Worm (Caenorhabditis elegans): ENCODE results near the gene sulp-3.
A peak's percentile ranks its signal among the peaks of the same experiment; 100 is the strongest.

Gene sulp-3

DNA sequence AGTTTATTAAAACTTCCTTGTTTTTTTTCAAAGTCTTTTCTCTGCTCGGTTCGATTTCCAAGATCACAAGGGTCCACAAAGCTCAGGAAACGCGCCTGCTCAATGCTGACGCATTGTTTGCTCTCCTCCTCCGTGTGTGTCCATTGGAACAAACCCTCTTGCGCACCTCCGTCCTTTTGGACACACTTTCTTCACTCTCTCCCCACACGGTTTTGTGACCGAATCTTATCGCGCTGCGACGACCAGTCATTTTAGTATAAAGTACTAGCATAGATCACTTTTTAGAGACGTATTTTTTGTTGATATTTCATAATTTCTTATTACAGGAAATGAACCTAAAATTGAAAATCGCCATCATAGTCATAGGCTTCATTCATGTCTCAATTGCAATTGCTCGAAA, 40.0 kb downstream of the sulp-3 start:
- no peak for TF ChIP-seq F10B5.3 (tag; optimal IDR thresholded peaks at IDR 0.05)
- TF ChIP-seq dpl-1 (GFP tag; optimal IDR thresholded peaks at IDR 0.05): peak; percentile 59
- TF ChIP-seq lir-3 (tag; optimal IDR thresholded peaks at IDR 0.05): no peak
- TF ChIP-seq spr-3 (GFP tag; optimal IDR thresholded peaks at IDR 0.05): no peak
- TF ChIP-seq lim-7 (GFP tag; IDR thresholded peaks at IDR 0.05): no peak
- TF ChIP-seq mdl-1 (tag; optimal IDR thresholded peaks at IDR 0.05): peak in 1 of 2 experiments; percentile 57
- TF ChIP-seq nhr-6 (tag; optimal IDR thresholded peaks at IDR 0.05): peak; percentile 83
- no peak for TF ChIP-seq Y48G9A.11 (GFP tag; IDR thresholded peaks at IDR 0.05)
- no peak for TF ChIP-seq lin-15B (tag; optimal IDR thresholded peaks at IDR 0.05)
- TF ChIP-seq lin-13 (GFP tag; optimal IDR thresholded peaks at IDR 0.05): peak; percentile 50
- no peak for TF ChIP-seq lin-39 (tag; optimal IDR thresholded peaks at IDR 0.05)
- no peak for TF ChIP-seq ceh-62 (tag; optimal IDR thresholded peaks at IDR 0.05)
- no peak for TF ChIP-seq ces-1 (GFP tag; optimal IDR thresholded peaks at IDR 0.05)
- TF ChIP-seq mep-1 (tag; optimal IDR thresholded peaks at IDR 0.05): peak; percentile 90
- peak; percentile 89 for TF ChIP-seq hlh-11 (tag; optimal IDR thresholded peaks at IDR 0.05)
- TF ChIP-seq arid-1 (GFP tag; conservative IDR thresholded peaks at IDR 0.05): no peak
- no peak for TF ChIP-seq daf-19 (GFP tag; conservative IDR thresholded peaks at IDR 0.05)
- TF ChIP-seq daf-8 (GFP tag; IDR thresholded peaks at IDR 0.05): no peak
- no peak for TF ChIP-seq fos-1 (tag; optimal IDR thresholded peaks at IDR 0.05)
- peak; percentile 73 for TF ChIP-seq nhr-77 (tag; optimal IDR thresholded peaks at IDR 0.05)
- TF ChIP-seq ctbp-1 (GFP tag; IDR thresholded peaks at IDR 0.05): peak; percentile 63; the same call in 1 of the 2 replicates
- no peak for TF ChIP-seq mdt-29 (GFP tag; IDR thresholded peaks at IDR 0.05)
- TF ChIP-seq lsy-2 (tag; optimal IDR thresholded peaks at IDR 0.05): peak; percentile 36 to 86
- TF ChIP-seq Y5F2A.4 (GFP tag; optimal IDR thresholded peaks at IDR 0.05): no peak
- peak; percentile 84 for TF ChIP-seq nhr-28 (tag; optimal IDR thresholded peaks at IDR 0.05)
- TF ChIP-seq pha-4 (GFP tag; IDR thresholded peaks at IDR 0.05): 0 out of 2 replicates have a peak, but pooled peaks have one; percentile 52
- TF ChIP-seq pha-4 (tag; optimal IDR thresholded peaks at IDR 0.05): no peak
- no peak for TF ChIP-seq ceh-82 (tag; optimal IDR thresholded peaks at IDR 0.05)
- no peak for TF ChIP-seq nhr-41 (GFP tag; IDR thresholded peaks at IDR 0.05)
- TF ChIP-seq F37D6.2 (tag; optimal IDR thresholded peaks at IDR 0.05): peak; percentile 73
- no peak for TF ChIP-seq snpc-1.2 (GFP tag; IDR thresholded peaks at IDR 0.05)
- TF ChIP-seq nhr-11 (tag; optimal IDR thresholded peaks at IDR 0.05): peak; percentile 70
- no peak for TF ChIP-seq ceh-28 (tag; optimal IDR thresholded peaks at IDR 0.05)
- 0 out of 2 replicates have a peak, but pooled peaks have one; percentile 41 for TF ChIP-seq php-3 (GFP tag; IDR thresholded peaks at IDR 0.05)
- TF ChIP-seq zfp-2 (tag; optimal IDR thresholded peaks at IDR 0.05): no peak
- TF ChIP-seq dmd-8 (GFP tag; IDR thresholded peaks at IDR 0.05): no peak
- peak in 1 of 2 experiments; percentile 23 for TF ChIP-seq daf-16 (GFP tag; optimal IDR thresholded peaks at IDR 0.05)
- peak; percentile 72 for TF ChIP-seq daf-16 (tag; optimal IDR thresholded peaks at IDR 0.05)
- TF ChIP-seq rbr-2 (tag; optimal IDR thresholded peaks at IDR 0.05): peak; percentile 81
- TF ChIP-seq T20F7.1 (GFP tag; optimal IDR thresholded peaks at IDR 0.05): no peak
- TF ChIP-seq pqm-1 (tag; optimal IDR thresholded peaks at IDR 0.05): peak; percentile 41
- no peak for TF ChIP-seq D1046.2 (GFP tag; IDR thresholded peaks at IDR 0.05)
- TF ChIP-seq zag-1 (tag; optimal IDR thresholded peaks at IDR 0.05): no peak
- no peak for TF ChIP-seq nhr-237 (tag; optimal IDR thresholded peaks at IDR 0.05)
- no peak for TF ChIP-seq gei-8 (GFP tag; optimal IDR thresholded peaks at IDR 0.05)
- TF ChIP-seq saeg-2 (GFP tag; IDR thresholded peaks at IDR 0.05): no peak
- TF ChIP-seq F44E2.7 (GFP tag; IDR thresholded peaks at IDR 0.05): no peak
- TF ChIP-seq unc-39 (tag; optimal IDR thresholded peaks at IDR 0.05): no peak
- TF ChIP-seq ceh-20 (GFP tag; IDR thresholded peaks at IDR 0.05): peak; percentile 58; the same call in 1 of the 2 replicates
- no peak for TF ChIP-seq nhr-42 (GFP tag; IDR thresholded peaks at IDR 0.05)
- TF ChIP-seq dmd-6 (GFP tag; IDR thresholded peaks at IDR 0.05): peak; percentile 88
- TF ChIP-seq T26A8.4 (GFP tag; IDR thresholded peaks at IDR 0.05): no peak
- TF ChIP-seq duxl-1 (tag; optimal IDR thresholded peaks at IDR 0.05; ENCODE audit: poor library complexity): no peak
